Worm (Caenorhabditis elegans): ENCODE data around the gene E02H4.8.

DNA sequence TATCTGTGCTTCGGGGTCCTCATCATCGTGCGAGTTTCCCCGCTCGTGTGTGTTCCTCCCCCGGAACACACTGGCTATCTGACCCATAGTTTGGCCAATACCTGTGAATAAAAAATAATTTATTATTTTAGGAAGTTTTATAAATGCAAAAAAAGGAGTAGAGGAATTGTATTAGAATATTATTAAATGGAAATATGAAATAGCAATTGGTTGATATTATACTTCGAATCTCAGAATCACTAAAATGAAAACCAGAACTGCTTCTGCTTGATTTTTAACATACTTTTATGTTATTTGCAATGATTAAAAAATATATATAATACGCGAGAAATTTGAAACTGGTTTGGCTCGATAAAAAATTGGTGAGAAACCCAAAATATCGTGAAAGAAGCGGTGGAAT is 48.2 kb upstream of the E02H4.8 start, which contains the start of gene mgrn-1:
- TF ChIP-seq ztf-29 (GFP tag; IDR thresholded peaks at IDR 0.05) (no peak), flt-1 (GFP tag; IDR thresholded peaks at IDR 0.05) (no peak), med-1 (GFP tag; optimal IDR thresholded peaks at IDR 0.05; ENCODE audit: insufficient read depth) (no peak)
